Worm (Caenorhabditis elegans): ENCODE data around the gene C13A2.4.

The C13A2.4 gene

ce11 chrV:7230847-7231246 is 48.3 kb upstream of the C13A2.4 start, which contains the start of the genes gei-6 and krr-1 (continued):
- TF ChIP-seq fkh-10 (GFP tag; optimal IDR thresholded peaks at IDR 0.05): peak; percentile 25
- TF ChIP-seq mec-3 (tag; optimal IDR thresholded peaks at IDR 0.05; ENCODE audit: borderline replicate concordance): no peak
- TF ChIP-seq fkh-6 (tag; optimal IDR thresholded peaks at IDR 0.05): peak; percentile 61
- TF ChIP-seq pag-3 (tag; optimal IDR thresholded peaks at IDR 0.05; ENCODE audit: borderline replicate concordance): no peak
- peak; percentile 36 for TF ChIP-seq hlh-6 (tag; optimal IDR thresholded peaks at IDR 0.05)
- TF ChIP-seq ceh-34 (tag; optimal IDR thresholded peaks at IDR 0.05): peak; percentile 84
- TF ChIP-seq hlh-13 (GFP tag; optimal IDR thresholded peaks at IDR 0.05): peak; percentile 41
- peak; percentile 80 for TF ChIP-seq unc-86 (tag; optimal IDR thresholded peaks at IDR 0.05)
- peak; percentile 93 for TF ChIP-seq K09A11.1 (tag; optimal IDR thresholded peaks at IDR 0.05; ENCODE audit: insufficient read depth)
- TF ChIP-seq T23F11.4 (GFP tag; optimal IDR thresholded peaks at IDR 0.05): peak; percentile 35
- peak; percentile 71 for TF ChIP-seq C08G9.2 (tag; optimal IDR thresholded peaks at IDR 0.05)
- TF ChIP-seq sox-2 (GFP tag; IDR thresholded peaks at IDR 0.05): peak; percentile 81
- TF ChIP-seq ceh-2 (tag; optimal IDR thresholded peaks at IDR 0.05): peak; percentile 61
- peak; percentile 58 for TF ChIP-seq rnt-1 (tag; optimal IDR thresholded peaks at IDR 0.05)
- no peak for TF ChIP-seq nhr-11 (tag; optimal IDR thresholded peaks at IDR 0.05)
- TF ChIP-seq gmeb-2 (tag; optimal IDR thresholded peaks at IDR 0.05): peak; percentile 79
- TF ChIP-seq ceh-9 (tag; optimal IDR thresholded peaks at IDR 0.05): peak; percentile 16
- peak; percentile 74 for TF ChIP-seq lin-11 (tag; optimal IDR thresholded peaks at IDR 0.05)
- peak; percentile 82 for TF ChIP-seq K02D7.2 (tag; optimal IDR thresholded peaks at IDR 0.05)
- TF ChIP-seq C38D4.7 (GFP tag; optimal IDR thresholded peaks at IDR 0.05): peak; percentile 79

- TF ChIP-seq hlh-30 (tag; optimal IDR thresholded peaks at IDR 0.05; ENCODE audit: insufficient read depth) (no peak), sdc-2 (tag; optimal IDR thresholded peaks at IDR 0.05) (no peak), sox-2 (GFP tag; IDR thresholded peaks at IDR 0.05) (no peak), syd-9 (tag; optimal IDR thresholded peaks at IDR 0.05) (no peak), unc-3 (GFP tag; conservative IDR thresholded peaks at IDR 0.05) (no peak), unc-3 (tag; optimal IDR thresholded peaks at IDR 0.05) (no peak), dve-1 (tag; optimal IDR thresholded peaks at IDR 0.05) (no peak), C38D4.7 (GFP tag; optimal IDR thresholded peaks at IDR 0.05) (no peak), odd-2 (tag; optimal IDR thresholded peaks at IDR 0.05) (no peak), rnt-1 (tag; optimal IDR thresholded peaks at IDR 0.05) (no peak), ceh-24 (tag; optimal IDR thresholded peaks at IDR 0.05) (no peak), pag-3 (tag; optimal IDR thresholded peaks at IDR 0.05; ENCODE audit: borderline replicate concordance) (no peak)
Observed at ce11 chrV:7231524-7231923, 47.7 kb upstream of the C13A2.4 start.

ce11 chrV:7234726-7235125 is 44.5 kb upstream of the C13A2.4 start, which contains the start of gene C05C8.5:
Gene C05C8.5, minus strand, starts transcription at chrV:7234826.
- no peak for TF ChIP-seq mec-3 (tag; optimal IDR thresholded peaks at IDR 0.05; ENCODE audit: borderline replicate concordance)

- no peak for TF ChIP-seq F13H6.1 (tag; optimal IDR thresholded peaks at IDR 0.05)
- no peak for TF ChIP-seq ceh-31 (tag; optimal IDR thresholded peaks at IDR 0.05)
- TF ChIP-seq elt-2 (tag; optimal IDR thresholded peaks at IDR 0.05): no peak
- no peak for TF ChIP-seq che-1 (tag; optimal IDR thresholded peaks at IDR 0.05)
- TF ChIP-seq ceh-18 (tag; optimal IDR thresholded peaks at IDR 0.05): no peak
- TF ChIP-seq unc-3 (GFP tag; conservative IDR thresholded peaks at IDR 0.05): no peak
- TF ChIP-seq unc-3 (tag; optimal IDR thresholded peaks at IDR 0.05): no peak
- TF ChIP-seq ref-2 (tag; optimal IDR thresholded peaks at IDR 0.05): no peak
- no peak for TF ChIP-seq ceh-9 (tag; optimal IDR thresholded peaks at IDR 0.05)
- no peak for TF ChIP-seq sdc-2 (tag; optimal IDR thresholded peaks at IDR 0.05)
- TF ChIP-seq nhr-11 (tag; optimal IDR thresholded peaks at IDR 0.05): no peak
- TF ChIP-seq mec-3 (tag; optimal IDR thresholded peaks at IDR 0.05; ENCODE audit: borderline replicate concordance): no peak
- no peak for TF ChIP-seq hlh-13 (GFP tag; optimal IDR thresholded peaks at IDR 0.05)
Observed at ce11 chrV:7236694-7237093, 42.5 kb upstream of the C13A2.4 start.

- no peak for TF ChIP-seq ceh-18 (tag; optimal IDR thresholded peaks at IDR 0.05)
- TF ChIP-seq ceh-9 (tag; optimal IDR thresholded peaks at IDR 0.05): no peak
- no peak for TF ChIP-seq gmeb-2 (tag; optimal IDR thresholded peaks at IDR 0.05)
- TF ChIP-seq ceh-6 (GFP tag; optimal IDR thresholded peaks at IDR 0.05): no peak
- TF ChIP-seq madf-2 (tag; optimal IDR thresholded peaks at IDR 0.05): no peak
- no peak for TF ChIP-seq ztf-16 (tag; optimal IDR thresholded peaks at IDR 0.05)
- no peak for TF ChIP-seq lim-6 (tag; optimal IDR thresholded peaks at IDR 0.05)
- no peak for TF ChIP-seq Y22D7AL.16 (tag; optimal IDR thresholded peaks at IDR 0.05)
- TF ChIP-seq ceh-48 (tag; optimal IDR thresholded peaks at IDR 0.05): no peak
- TF ChIP-seq sox-4 (tag; optimal IDR thresholded peaks at IDR 0.05): no peak
Observed at ce11 chrV:7237094-7237132, 42.3 kb upstream of the C13A2.4 start, which contains the start of gene hpo-9. Gene hpo-9, minus strand, starts transcription at chrV:7237130.

Data from whole organism, late embryonic.